Worm (Caenorhabditis elegans) whole organism, L4 larva: ENCODE data around the gene Y44A6D.7.

Experiments used
- D1046.2 ChIP-seq: fragments of 200-800 bp; sonication (Bioruptor generic); IDR thresholded peaks from 2 replicates; pipeline ENCODE4 v1.3.6; 2022; ENCODE audit warnings: missing genetic modification characterization, missing compliant biosample characterization
- F10B5.3 ChIP-seq: sonication (generic microtip); optimal IDR thresholded peaks from 2 replicates; lab custom pipeline; 2016; ENCODE audit warnings: mild to moderate bottlenecking, missing genetic modification characterization, missing compliant biosample characterization
- F26F4.8 ChIP-seq: fragments of 200-800 bp; sonication (Bioruptor generic); conservative IDR thresholded peaks from 2 replicates; pipeline ENCODE4 v1.3.6; 2022; ENCODE audit warnings: missing genetic modification characterization, missing compliant biosample characterization
- F44E2.7 ChIP-seq: fragments of 200-800 bp; sonication (Bioruptor generic); IDR thresholded peaks from 2 replicates; pipeline ENCODE4 v2.1.2; 2022; ENCODE audit warnings: missing genetic modification characterization, missing compliant biosample characterization
- F49E8.2 ChIP-seq: sonication (generic microtip); optimal IDR thresholded peaks from 2 replicates; lab custom pipeline; 2016; ENCODE audit warnings: missing compliant biosample characterization, mild to moderate bottlenecking, missing genetic modification characterization, borderline replicate concordance
- R02D3.7 ChIP-seq: fragments of 150-350 bp; sonication (generic microtip); optimal IDR thresholded peaks from 3 replicates; lab custom pipeline; 2014; ENCODE audit warnings: missing biosample characterization, missing genetic modification characterization
- Y105C5A.15 ChIP-seq: fragments of 200-800 bp; sonication (Bioruptor generic); IDR thresholded peaks from 2 replicates; pipeline ENCODE4 v1.3.6; 2022; ENCODE audit warnings: missing genetic modification characterization, missing compliant biosample characterization
- aha-1 ChIP-seq: fragments of 150-350 bp; peaks from one replicate; lab custom pipeline; 2014; ENCODE audit warnings: missing biosample characterization, missing genetic modification characterization
- aly-2 ChIP-seq: sonication (generic microtip); optimal IDR thresholded peaks from 2 replicates; lab custom pipeline; 2018; ENCODE audit warnings: missing biosample characterization, missing genetic modification characterization
- attf-4 ChIP-seq: sonication (generic microtip); optimal IDR thresholded peaks from 3 replicates; lab custom pipeline; 2017; ENCODE audit warnings: missing biosample characterization, missing genetic modification characterization
- ceh-20 ChIP-seq: fragments of 200-800 bp; sonication (Bioruptor generic); IDR thresholded peaks from 2 replicates; pipeline ENCODE4 v1.3.6; 2022; ENCODE audit warnings: missing genetic modification reagents, missing genetic modification characterization, missing compliant biosample characterization
- ceh-32 ChIP-seq: sonication (generic microtip); optimal IDR thresholded peaks from 2 replicates; lab custom pipeline; 2016; ENCODE audit warnings: mild to moderate bottlenecking, missing genetic modification characterization, missing compliant biosample characterization; ENCODE audit not compliant: poor library complexity
- ceh-62 ChIP-seq: sonication (generic microtip); optimal IDR thresholded peaks from 2 replicates; lab custom pipeline; 2017; ENCODE audit warnings: missing biosample characterization, missing genetic modification characterization
- cey-2 ChIP-seq: sonication (generic microtip); optimal IDR thresholded peaks from 3 replicates; lab custom pipeline; 2017; ENCODE audit warnings: missing genetic modification characterization, mild to moderate bottlenecking, missing compliant biosample characterization, antibody characterized with exemption, borderline replicate concordance; ENCODE audit not compliant: insufficient read depth
- ctbp-1 ChIP-seq: fragments of 200-800 bp; sonication (Bioruptor generic); IDR thresholded peaks from 2 replicates; pipeline ENCODE4 v1.3.6; 2022; ENCODE audit warnings: missing genetic modification reagents, missing genetic modification characterization, missing compliant biosample characterization
- daf-16 ChIP-seq, 3 experiments: sonication (generic microtip); optimal IDR thresholded peaks; 2 replicates each; lab custom pipeline; 2016 to 2017; ENCODE audit warnings: missing genetic modification characterization in 3 of 3, missing genetic modification reagents in 3 of 3, mild to moderate bottlenecking in 2 of 3, missing compliant biosample characterization in 2 of 3, missing biosample characterization in 1 of 3, moderate library complexity in 1 of 3
- dmd-6 ChIP-seq: fragments of 200-800 bp; sonication (Bioruptor generic); IDR thresholded peaks from 2 replicates; pipeline ENCODE4 v1.3.6; 2022; ENCODE audit warnings: missing genetic modification reagents, missing genetic modification characterization, missing compliant biosample characterization
- dmd-9 ChIP-seq: fragments of 200-800 bp; sonication (Bioruptor generic); IDR thresholded peaks from 2 replicates; pipeline ENCODE4 v1.3.6; 2022; ENCODE audit warnings: missing genetic modification reagents, missing genetic modification characterization, missing compliant biosample characterization
- dpl-1 ChIP-seq: fragments of 150-350 bp; optimal IDR thresholded peaks from 2 replicates; lab custom pipeline; 2014; ENCODE audit warnings: missing biosample characterization, missing genetic modification reagents, missing genetic modification characterization
- duxl-1 ChIP-seq: sonication (generic microtip); optimal IDR thresholded peaks from 2 replicates; lab custom pipeline; 2016; ENCODE audit warnings: mild to moderate bottlenecking, missing genetic modification characterization, moderate library complexity, missing compliant biosample characterization; ENCODE audit not compliant: poor library complexity
- dve-1 ChIP-seq: sonication (generic microtip); optimal IDR thresholded peaks from 2 replicates; lab custom pipeline; 2017; ENCODE audit warnings: antibody characterized with exemption, mild to moderate bottlenecking, missing genetic modification characterization, missing compliant biosample characterization; ENCODE audit not compliant: insufficient read depth
- egl-27 ChIP-seq: sonication (generic microtip); optimal IDR thresholded peaks from 3 replicates; lab custom pipeline; 2017; ENCODE audit warnings: missing biosample characterization, missing genetic modification reagents, missing genetic modification characterization
- egl-43 ChIP-seq: fragments of 200-800 bp; sonication (Bioruptor generic); IDR thresholded peaks from 2 replicates; pipeline ENCODE4 v1.3.6; 2022; ENCODE audit warnings: missing genetic modification reagents, missing genetic modification characterization, missing compliant biosample characterization
- fkh-10 ChIP-seq: fragments of 150-350 bp; optimal IDR thresholded peaks from 2 replicates; lab custom pipeline; 2014; ENCODE audit warnings: missing biosample characterization, missing genetic modification reagents, missing genetic modification characterization
- gei-8 ChIP-seq: fragments of 200-800 bp; sonication (Bioruptor generic); optimal IDR thresholded peaks from 2 replicates; lab custom pipeline; 2018; ENCODE audit warnings: mild to moderate bottlenecking, missing genetic modification characterization, missing compliant biosample characterization
- hlh-11 ChIP-seq: fragments of 200-800 bp; sonication (Bioruptor generic); optimal IDR thresholded peaks from 2 replicates; lab custom pipeline; 2018; ENCODE audit warnings: mild to moderate bottlenecking, missing genetic modification characterization, missing compliant biosample characterization
- hlh-30 ChIP-seq: sonication (generic microtip); optimal IDR thresholded peaks from 2 replicates; lab custom pipeline; 2017; ENCODE audit warnings: antibody characterized with exemption, mild to moderate bottlenecking, missing genetic modification characterization, missing compliant biosample characterization; ENCODE audit not compliant: insufficient read depth
- hmg-1.1 ChIP-seq: fragments of 200-800 bp; sonication (Bioruptor generic); IDR thresholded peaks from 2 replicates; pipeline ENCODE4 v1.3.6; 2022; ENCODE audit warnings: missing genetic modification reagents, missing genetic modification characterization, missing compliant biosample characterization
- lin-15B ChIP-seq: fragments of 150-350 bp; sonication (generic microtip); optimal IDR thresholded peaks from 3 replicates; lab custom pipeline; 2014; ENCODE audit warnings: missing biosample characterization, missing genetic modification characterization
- lin-29 ChIP-seq: fragments of 200-800 bp; sonication (Bioruptor generic); IDR thresholded peaks from 2 replicates; pipeline ENCODE4 v1.3.6; 2022; ENCODE audit warnings: missing genetic modification reagents, missing genetic modification characterization, missing compliant biosample characterization
- lin-39 ChIP-seq: fragments of 150-350 bp; optimal IDR thresholded peaks from 2 replicates; lab custom pipeline; 2014; ENCODE audit warnings: missing biosample characterization, missing genetic modification reagents, missing genetic modification characterization
- lsy-2 ChIP-seq, 2 experiments: fragments of 150-350 bp in 1 of 2; sonication (generic microtip) in 1 of 2; optimal IDR thresholded peaks; 2 replicates each; lab custom pipeline; 2014 to 2017; ENCODE audit warnings: missing biosample characterization in 2 of 2, missing genetic modification characterization in 2 of 2
- madf-9 ChIP-seq: fragments of 200-800 bp; sonication (Bioruptor generic); conservative IDR thresholded peaks from 2 replicates; pipeline ENCODE4 v1.3.6; 2022; ENCODE audit warnings: missing genetic modification reagents, missing genetic modification characterization, missing compliant biosample characterization
- mdt-29 ChIP-seq: fragments of 200-800 bp; sonication (Bioruptor generic); IDR thresholded peaks from 2 replicates; pipeline ENCODE4 v1.3.6; 2022; ENCODE audit warnings: missing genetic modification reagents, missing genetic modification characterization, missing compliant biosample characterization
- mes-2 ChIP-seq: sonication (generic microtip); optimal IDR thresholded peaks from 2 replicates; lab custom pipeline; 2016; ENCODE audit warnings: missing genotype, mild to moderate bottlenecking, missing genetic modification characterization, missing compliant biosample characterization; ENCODE audit not compliant: poor library complexity, severe bottlenecking
- nhr-11 ChIP-seq: fragments of 150-350 bp; optimal IDR thresholded peaks from 2 replicates; lab custom pipeline; 2014; ENCODE audit warnings: missing biosample characterization, missing genetic modification characterization
- nhr-111 ChIP-seq: fragments of 200-800 bp; sonication (Bioruptor generic); optimal IDR thresholded peaks from 2 replicates; lab custom pipeline; 2018; ENCODE audit warnings: mild to moderate bottlenecking, missing genetic modification characterization, missing compliant biosample characterization
- nhr-28 ChIP-seq: fragments of 150-350 bp; optimal IDR thresholded peaks from 2 replicates; lab custom pipeline; 2014; ENCODE audit warnings: missing biosample characterization, missing genetic modification characterization
- nhr-42 ChIP-seq: fragments of 200-800 bp; sonication (Bioruptor generic); IDR thresholded peaks from 2 replicates; pipeline ENCODE4 v1.3.6; 2022; ENCODE audit warnings: missing genetic modification characterization, missing compliant biosample characterization
- nhr-48 ChIP-seq: sonication (generic microtip); optimal IDR thresholded peaks from 2 replicates; lab custom pipeline; 2016; ENCODE audit warnings: mild to moderate bottlenecking, missing genetic modification characterization, missing compliant biosample characterization
- nhr-77 ChIP-seq: fragments of 150-350 bp; optimal IDR thresholded peaks from 2 replicates; lab custom pipeline; 2014; ENCODE audit warnings: missing biosample characterization, missing genetic modification characterization
- pha-4 ChIP-seq, 2 experiments: fragments of 150-350 bp in 1 of 2; fragments of 200-800 bp in 1 of 2; sonication (Bioruptor generic) in 1 of 2; IDR thresholded peaks in 1 of 2; optimal IDR thresholded peaks in 1 of 2; 2 replicates each; pipeline versions ENCODE4 v1.3.6 to Lab custom; 2014 to 2022; ENCODE audit warnings: missing genetic modification characterization in 2 of 2, missing genetic modification reagents in 2 of 2, missing biosample characterization in 1 of 2, missing compliant biosample characterization in 1 of 2
- pqm-1 ChIP-seq: sonication (generic microtip); optimal IDR thresholded peaks from 2 replicates; lab custom pipeline; 2017; ENCODE audit warnings: missing biosample characterization, missing genetic modification characterization
- rbr-2 ChIP-seq: sonication (generic microtip); optimal IDR thresholded peaks from 2 replicates; lab custom pipeline; 2016; ENCODE audit warnings: missing genotype, missing genetic modification characterization, missing compliant biosample characterization
- saeg-2 ChIP-seq: fragments of 200-800 bp; sonication (Bioruptor generic); IDR thresholded peaks from 2 replicates; pipeline ENCODE4 v1.3.6; 2022; ENCODE audit warnings: missing genetic modification reagents, missing genetic modification characterization, missing compliant biosample characterization
- sdz-12 ChIP-seq: fragments of 200-800 bp; sonication (Bioruptor generic); optimal IDR thresholded peaks from 2 replicates; lab custom pipeline; 2018; ENCODE audit warnings: mild to moderate bottlenecking, missing genetic modification characterization, missing compliant biosample characterization
- skn-1 ChIP-seq: fragments of 150-350 bp; optimal IDR thresholded peaks from 2 replicates; lab custom pipeline; 2014; ENCODE audit warnings: missing biosample characterization, missing genetic modification characterization
- snpc-1.2 ChIP-seq: fragments of 200-800 bp; sonication (Bioruptor generic); IDR thresholded peaks from 2 replicates; pipeline ENCODE4 v1.3.6; 2022; ENCODE audit warnings: missing genetic modification reagents, missing genetic modification characterization, missing compliant biosample characterization
- vab-7 ChIP-seq: fragments of 200-800 bp; sonication (Bioruptor generic); IDR thresholded peaks from 2 replicates; pipeline ENCODE4 v1.3.6; 2022; ENCODE audit warnings: missing genetic modification reagents, missing genetic modification characterization, missing compliant biosample characterization
- zfp-2 ChIP-seq: sonication (generic microtip); optimal IDR thresholded peaks from 2 replicates; lab custom pipeline; 2016; ENCODE audit warnings: mild to moderate bottlenecking, missing genetic modification characterization, missing compliant biosample characterization

Y44A6D.7 gene

DNA sequence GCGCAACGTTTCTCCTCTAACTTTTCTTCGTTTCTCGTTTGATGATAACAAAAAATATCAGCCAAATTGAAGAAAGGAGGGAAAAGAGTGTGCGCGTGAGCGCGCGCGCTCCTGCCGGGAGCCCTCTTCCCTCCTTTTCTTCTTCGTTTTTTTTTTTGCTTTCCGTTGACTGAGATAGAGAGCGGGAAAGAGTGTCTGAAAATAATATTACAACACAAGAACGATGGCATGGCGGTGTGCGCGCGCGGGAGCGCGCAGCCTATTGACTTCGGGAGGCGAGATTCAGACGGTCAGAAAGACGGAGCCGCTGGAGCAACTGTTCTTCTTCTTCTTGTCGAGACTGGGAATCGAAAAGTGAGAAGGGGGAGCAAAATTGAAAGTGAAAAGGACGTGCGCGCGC is 20.8 kb upstream of the Y44A6D.7 start:
- TF ChIP-seq aha-1 (tag; lab: Kevin White, UChicago) (peak; percentile 22), lsy-2 (tag; optimal IDR thresholded peaks at IDR 0.05; lab: Kevin White, UChicago) (no peak), nhr-28 (tag; lab: Kevin White, UChicago) (peak; percentile 19), egl-43 (GFP tag; lab: Robert Waterston, UW) (0 out of 2 replicates have a peak, but pooled peaks have one; percentile 53), F49E8.2 (tag; lab: Kevin White, UChicago) (no peak), daf-16 (GFP tag; optimal IDR thresholded peaks at IDR 0.05; lab: Kevin White, UChicago) (no peak), daf-16 (tag; optimal IDR thresholded peaks at IDR 0.05; lab: Kevin White, UChicago) (peak; percentile 46), dve-1 (tag; lab: Kevin White, UChicago) (peak; percentile 78), Y105C5A.15 (GFP tag; lab: Robert Waterston, UW) (no peak), skn-1 (tag; lab: Kevin White, UChicago) (no peak), dmd-9 (no peak), egl-27 (no peak), D1046.2 (GFP tag; lab: Robert Waterston, UW) (no peak), madf-9 (GFP tag; lab: Robert Waterston, UW) (no peak), lin-15B (tag; lab: Kevin White, UChicago) (no peak), pqm-1 (tag; lab: Kevin White, UChicago) (peak; percentile 47), duxl-1 (tag; lab: Kevin White, UChicago) (no peak), pha-4 (GFP tag; IDR thresholded peaks at IDR 0.05; lab: Robert Waterston, UW) (peak; percentile 48; the same call in 1 of the 2 replicates), pha-4 (tag; optimal IDR thresholded peaks at IDR 0.05; lab: Kevin White, UChicago) (no peak), mes-2 (tag; lab: Kevin White, UChicago) (no peak), lin-39 (no peak), nhr-42 (GFP tag; lab: Robert Waterston, UW) (no peak), gei-8 (no peak), dmd-6 (peak; percentile 39; the same call in 1 of the 2 replicates), hmg-1.1 (0 out of 2 replicates have a peak, but pooled peaks have one; percentile 21), sdz-12 (no peak), F26F4.8 (GFP tag; lab: Robert Waterston, UW) (no peak), fkh-10 (no peak), zfp-2 (tag; lab: Kevin White, UChicago) (no peak), nhr-111 (GFP tag; lab: Kevin White, UChicago) (no peak), aly-2 (tag; lab: Kevin White, UChicago) (no peak), cey-2 (tag; lab: Kevin White, UChicago) (no peak), nhr-48 (tag; lab: Kevin White, UChicago) (no peak), rbr-2 (tag; lab: Kevin White, UChicago) (peak; percentile 9), vab-7 (no peak), hlh-30 (peak; percentile 71), ceh-20 (GFP tag; lab: Robert Waterston, UW) (no peak), dpl-1 (GFP tag; lab: Kevin White, UChicago) (no peak), ctbp-1 (GFP tag; lab: Robert Waterston, UW) (no peak), mdt-29 (GFP tag; lab: Robert Waterston, UW) (no peak), F44E2.7 (GFP tag; lab: Robert Waterston, UW) (no peak), ceh-32 (no peak), hlh-11 (tag; lab: Kevin White, UChicago) (peak; percentile 79), nhr-11 (tag; lab: Kevin White, UChicago) (peak; percentile 59), R02D3.7 (tag; lab: Kevin White, UChicago) (no peak), lin-29 (GFP tag; lab: Robert Waterston, UW) (no peak), saeg-2 (GFP tag; lab: Robert Waterston, UW) (no peak), nhr-77 (peak; percentile 10), attf-4 (tag; lab: Kevin White, UChicago) (no peak), F10B5.3 (no peak), ceh-62 (tag; lab: Kevin White, UChicago) (no peak), snpc-1.2 (GFP tag; lab: Robert Waterston, UW) (no peak)
